Worm (Caenorhabditis elegans): ENCODE results near the gene R160.3.

Gene R160.3

ce11 chrX:4383316-4383936 lies 17.3 kb upstream of the R160.3 start, which contains the start of gene lst-2:
Gene lst-2, minus strand, starts transcription at chrX:4383366.
- TF ChIP-seq ceh-14 (tag; optimal IDR thresholded peaks at IDR 0.05) (no peak), Y22D7AL.16 (tag; optimal IDR thresholded peaks at IDR 0.05) (no peak)

ce11 chrX:4377689-4378088 lies 11.6 kb upstream of the R160.3 start, which contains the start of gene R160.12:
Gene R160.12, minus strand, starts transcription at chrX:4377789.
- TF ChIP-seq ceh-34 (tag; optimal IDR thresholded peaks at IDR 0.05) (no peak), ceh-9 (tag; optimal IDR thresholded peaks at IDR 0.05) (no peak), sox-4 (tag; optimal IDR thresholded peaks at IDR 0.05) (no peak), rnt-1 (tag; optimal IDR thresholded peaks at IDR 0.05) (no peak), pag-3 (tag; optimal IDR thresholded peaks at IDR 0.05; ENCODE audit: borderline replicate concordance) (no peak), ttx-3 (tag; optimal IDR thresholded peaks at IDR 0.05) (no peak), odd-2 (tag; optimal IDR thresholded peaks at IDR 0.05) (no peak), F13H6.1 (tag; optimal IDR thresholded peaks at IDR 0.05) (no peak), ceh-2 (tag; optimal IDR thresholded peaks at IDR 0.05) (no peak), fkh-10 (GFP tag; optimal IDR thresholded peaks at IDR 0.05) (no peak), unc-3 (GFP tag; conservative IDR thresholded peaks at IDR 0.05) (no peak), unc-3 (tag; optimal IDR thresholded peaks at IDR 0.05) (no peak), pat-9 (tag; optimal IDR thresholded peaks at IDR 0.05) (no peak), zip-5 (tag; optimal IDR thresholded peaks at IDR 0.05) (no peak)

- TF ChIP-seq tbx-7 (tag; optimal IDR thresholded peaks at IDR 0.05) (no peak), sox-2 (GFP tag; IDR thresholded peaks at IDR 0.05) (no peak), pat-9 (tag; optimal IDR thresholded peaks at IDR 0.05) (no peak), npax-4 (tag; optimal IDR thresholded peaks at IDR 0.05) (no peak), hlh-8 (tag; optimal IDR thresholded peaks at IDR 0.05) (no peak), C08G9.2 (tag; optimal IDR thresholded peaks at IDR 0.05) (no peak), unc-55 (GFP tag; optimal IDR thresholded peaks at IDR 0.05) (no peak), elt-2 (tag; optimal IDR thresholded peaks at IDR 0.05) (no peak), fkh-6 (tag; optimal IDR thresholded peaks at IDR 0.05) (no peak), ceh-48 (tag; optimal IDR thresholded peaks at IDR 0.05) (no peak)
Measured at ce11 chrX:4376801-4377200, 10.7 kb upstream of the R160.3 start, which contains the start of gene R160.2. Gene R160.2, minus strand, starts transcription at chrX:4376901.

DNA sequence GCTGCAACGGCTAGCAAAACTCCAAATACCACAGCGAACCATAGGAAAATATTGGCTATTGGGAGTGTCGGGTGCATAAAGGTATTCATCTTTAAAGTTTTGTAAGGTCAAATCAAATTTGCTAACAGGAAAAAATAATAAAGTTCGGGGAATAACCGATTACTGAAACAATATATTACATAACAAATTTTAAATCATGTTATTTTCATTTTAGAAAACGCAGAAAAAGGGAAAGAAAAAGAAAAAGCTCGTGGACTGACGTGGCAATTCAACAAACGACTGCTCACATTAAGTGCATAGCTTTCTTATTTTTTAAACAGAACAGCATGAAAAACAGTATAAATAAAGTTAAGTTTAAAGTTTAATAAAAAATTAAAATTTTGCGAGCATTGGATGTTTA lies 7.0 kb upstream of the R160.3 start, which contains the start of gene R160.6:
TSS of gene R160.6 (minus strand) at position 101 of the 400 bp plus-strand sequence.
- TF ChIP-seq elt-4 (tag; optimal IDR thresholded peaks at IDR 0.05) (no peak), ets-4 (tag; optimal IDR thresholded peaks at IDR 0.05) (no peak), odd-2 (tag; optimal IDR thresholded peaks at IDR 0.05) (no peak), pax-1 (tag; optimal IDR thresholded peaks at IDR 0.05) (no peak), F13H6.1 (tag; optimal IDR thresholded peaks at IDR 0.05) (no peak), npax-4 (tag; optimal IDR thresholded peaks at IDR 0.05) (no peak), sox-2 (GFP tag; IDR thresholded peaks at IDR 0.05) (no peak), syd-9 (tag; optimal IDR thresholded peaks at IDR 0.05) (no peak), unc-86 (tag; optimal IDR thresholded peaks at IDR 0.05) (no peak), fkh-6 (tag; optimal IDR thresholded peaks at IDR 0.05) (no peak), nhr-11 (tag; optimal IDR thresholded peaks at IDR 0.05) (no peak), che-1 (tag; optimal IDR thresholded peaks at IDR 0.05) (no peak), sox-4 (tag; optimal IDR thresholded peaks at IDR 0.05) (no peak), unc-3 (GFP tag; conservative IDR thresholded peaks at IDR 0.05) (no peak), unc-3 (tag; optimal IDR thresholded peaks at IDR 0.05) (no peak), nfya-1 (tag; optimal IDR thresholded peaks at IDR 0.05) (no peak), ttx-3 (tag; optimal IDR thresholded peaks at IDR 0.05) (no peak), ceh-34 (tag; optimal IDR thresholded peaks at IDR 0.05) (no peak), K09A11.1 (tag; optimal IDR thresholded peaks at IDR 0.05; ENCODE audit: insufficient read depth) (no peak)

DNA sequence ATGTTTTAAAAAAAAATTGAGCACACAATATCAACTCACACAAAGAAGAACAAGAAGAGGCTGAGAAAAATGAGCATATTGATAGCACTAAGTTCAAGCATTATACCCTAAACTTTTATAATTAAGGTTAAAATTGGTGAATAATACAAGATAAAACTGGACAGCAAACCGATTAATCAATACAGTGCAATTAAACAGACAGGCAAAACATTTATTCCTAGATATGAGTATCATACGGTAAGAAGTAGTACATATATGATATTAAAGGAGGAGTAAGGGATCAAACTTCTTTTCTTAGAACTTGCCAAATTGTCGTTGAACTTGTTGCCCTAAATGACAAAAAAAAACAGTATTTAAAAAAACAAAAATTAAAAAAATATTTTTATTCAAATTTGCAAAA lies 5.9 kb upstream of the R160.3 start, which contains the start of gene R160.14:
TSS of gene R160.14 (minus strand) at position 101 of the 400 bp plus-strand sequence.
- TF ChIP-seq lin-11 (tag; optimal IDR thresholded peaks at IDR 0.05): no peak
